Worm (Caenorhabditis elegans) whole organism, L4/young adult: ENCODE results near the gene pud-1.2.

Experiments
- W03F9.2 ChIP-seq: fragments of 150-350 bp; optimal IDR thresholded peaks from 2 replicates; lab custom pipeline; 2014; ENCODE audit warnings: missing biosample characterization, missing genetic modification characterization
- dao-5 ChIP-seq: sonication (generic microtip); optimal IDR thresholded peaks from 2 replicates; lab custom pipeline; 2016; ENCODE audit warnings: missing genotype, missing genetic modification characterization, moderate library complexity, missing compliant biosample characterization
- him-1 ChIP-seq: sonication (generic microtip); optimal IDR thresholded peaks from 2 replicates; lab custom pipeline; 2016; ENCODE audit warnings: missing genotype, missing genetic modification reagents, missing genetic modification characterization, missing compliant biosample characterization

- TF ChIP-seq W03F9.2 (tag; lab: Kevin White, UChicago), result no peak
- TF ChIP-seq him-1 (tag; lab: Kevin White, UChicago), result no peak
- TF ChIP-seq dao-5 (tag; lab: Kevin White, UChicago), result no peak
Measured at ce11 chrV:2294577-2294976, 27.8 kb downstream of the pud-1.2 start, which contains the start of gene nhr-226.
